Fruit fly (Drosophila melanogaster) whole organism, pupa: ENCODE results near the gene PQBP1.

Experiments used
- CG10348 ChIP-seq: fragments of 200-800 bp; sonication (Bioruptor generic); IDR thresholded peaks from 2 replicates; pipeline ENCODE4 v1.3.6; 2022; ENCODE audit warnings: missing biosample characterization, missing genetic modification characterization
- CG12605 ChIP-seq: fragments of 200-800 bp; sonication (Bioruptor generic); IDR thresholded peaks from 2 replicates; pipeline ENCODE4 v1.3.6; 2022; ENCODE audit warnings: missing biosample characterization, missing genetic modification characterization
- CG13204 ChIP-seq: fragments of 200-800 bp; sonication (Bioruptor generic); optimal IDR thresholded peaks from 2 replicates; lab custom pipeline; 2018; ENCODE audit warnings: missing biosample characterization, mild to moderate bottlenecking, missing genetic modification characterization, moderate library complexity
- CG14655 ChIP-seq: fragments of 200-800 bp; sonication (Bioruptor generic); optimal IDR thresholded peaks from 3 replicates; lab custom pipeline; 2017; ENCODE audit warnings: mild to moderate bottlenecking, missing biosample characterization, missing genetic modification reagents, missing genetic modification characterization
- CG15710 ChIP-seq: fragments of 200-800 bp; sonication (Bioruptor generic); optimal IDR thresholded peaks from 2 replicates; lab custom pipeline; 2018; ENCODE audit warnings: missing biosample characterization, mild to moderate bottlenecking, missing genetic modification characterization, moderate library complexity
- CG17806 ChIP-seq: fragments of 200-800 bp; sonication (Bioruptor generic); optimal IDR thresholded peaks from 2 replicates; lab custom pipeline; 2018; ENCODE audit warnings: missing biosample characterization, mild to moderate bottlenecking, missing genetic modification characterization, moderate library complexity
- CG32121 ChIP-seq: fragments of 200-800 bp; sonication (Bioruptor generic); IDR thresholded peaks from 2 replicates; pipeline ENCODE4 v1.3.6; 2022; ENCODE audit warnings: missing biosample characterization, missing genetic modification characterization
- CG34367 ChIP-seq: fragments of 200-800 bp; sonication (Bioruptor generic); optimal IDR thresholded peaks from 2 replicates; lab custom pipeline; 2018; ENCODE audit warnings: missing biosample characterization, mild to moderate bottlenecking, missing genetic modification characterization
- CG4496 ChIP-seq: fragments of 200-800 bp; sonication (Bioruptor generic); IDR thresholded peaks from 3 replicates; pipeline ENCODE4 v1.3.6; 2022; ENCODE audit warnings: missing biosample characterization, missing genetic modification characterization
- CG8159 ChIP-seq: fragments of 200-800 bp; sonication (Bioruptor generic); optimal IDR thresholded peaks from 3 replicates; lab custom pipeline; 2018; ENCODE audit warnings: missing biosample characterization, mild to moderate bottlenecking, missing genetic modification characterization, moderate library complexity
- CG8301 ChIP-seq: fragments of 200-800 bp; sonication (Bioruptor generic); optimal IDR thresholded peaks from 2 replicates; lab custom pipeline; 2018; ENCODE audit warnings: missing biosample characterization, mild to moderate bottlenecking, missing genetic modification characterization
- CG9948 ChIP-seq: fragments of 200-800 bp; sonication (Bioruptor generic); optimal IDR thresholded peaks from 2 replicates; lab custom pipeline; 2018; ENCODE audit warnings: missing biosample characterization, mild to moderate bottlenecking, missing genetic modification characterization, moderate library complexity
- D1 ChIP-seq: fragments of 200-800 bp; sonication (Bioruptor generic); optimal IDR thresholded peaks from 2 replicates; lab custom pipeline; 2018; ENCODE audit warnings: missing biosample characterization, mild to moderate bottlenecking, missing genetic modification characterization, moderate library complexity
- EcR ChIP-seq: fragments of 200-800 bp; sonication (Bioruptor generic); optimal IDR thresholded peaks from 3 replicates; lab custom pipeline; 2019; ENCODE audit warnings: missing biosample characterization, missing genetic modification characterization, mild to moderate bottlenecking, moderate library complexity, missing genetic modification reagents
- Ets98B ChIP-seq: fragments of 200-800 bp; sonication (Bioruptor generic); IDR thresholded peaks from 2 replicates; pipeline ENCODE4 v1.3.6; 2022; ENCODE audit warnings: missing biosample characterization, missing genetic modification characterization
- Pif1A ChIP-seq: fragments of 200-800 bp; sonication (Bioruptor generic); optimal IDR thresholded peaks from 3 replicates; lab custom pipeline; 2016; ENCODE audit warnings: missing biosample characterization, missing genetic modification characterization
- Pif1B ChIP-seq: fragments of 200-800 bp; sonication (Bioruptor generic); optimal IDR thresholded peaks from 3 replicates; lab custom pipeline; 2016; ENCODE audit warnings: missing biosample characterization, missing genetic modification characterization
- Snoo ChIP-seq: fragments of 200-800 bp; sonication (Bioruptor generic); optimal IDR thresholded peaks from 3 replicates; lab custom pipeline; 2017; ENCODE audit warnings: missing biosample characterization, mild to moderate bottlenecking, missing genetic modification characterization, inconsistent platforms
- fd96Ca ChIP-seq: fragments of 200-800 bp; sonication (Bioruptor generic); IDR thresholded peaks from 3 replicates; pipeline ENCODE4 v1.3.6; 2022; ENCODE audit warnings: missing biosample characterization, missing genetic modification characterization
- gl ChIP-seq: fragments of 200-800 bp; sonication (Bioruptor generic); optimal IDR thresholded peaks from 2 replicates; lab custom pipeline; 2018; ENCODE audit warnings: missing biosample characterization, mild to moderate bottlenecking, missing genetic modification characterization
- rn ChIP-seq: fragments of 200-800 bp; sonication (Bioruptor generic); IDR thresholded peaks from 2 replicates; pipeline ENCODE4 v1.3.6; 2022; ENCODE audit warnings: missing biosample characterization, missing genetic modification characterization

Gene PQBP1

dm6 chr3R:25049383-25049741 lies 16.2 kb upstream of the PQBP1 start, which contains the start of gene CG11791:
Gene CG11791, plus strand, starts transcription at chr3R:25049616.
- TF ChIP-seq CG17806 (tag; lab: Kevin White, UChicago) (no peak), EcR (GFP tag; lab: Kevin White, UChicago) (no peak), Ets98B (no peak), Pif1B (GFP tag; lab: Kevin White, UChicago) (no peak), fd96Ca (GFP tag; lab: Robert Waterston, UW) (no peak), Pif1A (GFP tag; lab: Kevin White, UChicago) (no peak), CG32121 (GFP tag; lab: Robert Waterston, UW) (no peak), D1 (tag; lab: Kevin White, UChicago) (no peak), CG8301 (tag; lab: Kevin White, UChicago) (no peak), CG9948 (tag; lab: Kevin White, UChicago) (no peak), Snoo (tag; lab: Kevin White, UChicago) (no peak), CG34367 (tag; lab: Kevin White, UChicago) (no peak), gl (tag; lab: Kevin White, UChicago) (no peak), CG12605 (GFP tag; lab: Robert Waterston, UW) (no peak), CG4496 (GFP tag; lab: Robert Waterston, UW) (no peak), CG13204 (GFP tag; lab: Kevin White, UChicago) (no peak)
- TF ChIP-seq, all 21 proteins: peak for 0

DNA sequence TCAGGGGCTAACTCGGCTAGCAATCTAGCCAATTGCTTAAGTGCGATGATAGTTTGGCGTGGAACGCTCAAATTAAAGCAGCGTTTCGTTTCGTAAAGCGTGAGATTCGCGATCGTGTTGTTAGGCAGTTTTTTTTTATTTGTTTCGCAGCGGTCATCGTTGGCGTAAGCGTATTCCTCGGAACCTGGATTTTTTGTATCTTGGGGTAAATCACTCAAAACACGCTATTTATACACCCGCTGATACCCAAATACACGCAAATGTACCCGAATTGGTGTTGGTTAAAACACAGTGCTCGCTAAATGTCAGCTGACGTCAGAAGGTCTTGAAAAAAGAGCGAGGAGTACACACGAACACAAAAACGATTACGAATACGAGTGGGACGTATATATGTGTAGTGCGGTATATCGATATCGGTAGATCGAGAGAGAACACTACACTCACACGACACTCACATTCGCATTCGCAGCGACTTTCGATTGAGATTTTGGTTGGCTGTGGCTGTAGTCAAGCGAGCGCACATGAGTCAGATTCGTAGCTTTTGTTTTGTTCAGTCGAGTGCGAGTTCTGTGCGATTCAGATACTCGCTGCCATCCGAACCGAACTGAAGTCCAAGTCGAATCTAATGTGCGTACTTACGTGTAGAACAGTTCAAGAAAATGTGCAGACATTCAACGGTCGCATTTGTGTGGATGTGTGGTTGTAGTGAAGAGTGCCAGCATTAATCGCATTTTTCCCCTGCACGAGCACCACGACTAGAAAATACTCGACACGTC lies 15.7 kb upstream of the PQBP1 start:
- TF ChIP-seq CG13204 (GFP tag; lab: Kevin White, UChicago) (no peak), rn (GFP tag; lab: Robert Waterston, UW) (no peak), fd96Ca (GFP tag; lab: Robert Waterston, UW) (no peak), CG12605 (GFP tag; lab: Robert Waterston, UW) (no peak), CG34367 (tag; lab: Kevin White, UChicago) (no peak), CG14655 (GFP tag; lab: Kevin White, UChicago) (no peak), CG10348 (GFP tag; lab: Robert Waterston, UW) (no peak), Pif1A (GFP tag; lab: Kevin White, UChicago) (no peak), CG4496 (GFP tag; lab: Robert Waterston, UW) (no peak), Pif1B (GFP tag; lab: Kevin White, UChicago) (peak; percentile 59), CG8301 (tag; lab: Kevin White, UChicago) (peak; percentile 5), CG32121 (GFP tag; lab: Robert Waterston, UW) (no peak), CG9948 (tag; lab: Kevin White, UChicago) (no peak), CG8159 (tag; lab: Kevin White, UChicago) (no peak), D1 (tag; lab: Kevin White, UChicago) (no peak), EcR (GFP tag; lab: Kevin White, UChicago) (peak; percentile 72), Snoo (tag; lab: Kevin White, UChicago) (peak; percentile 39), Ets98B (no peak), gl (tag; lab: Kevin White, UChicago) (peak; percentile 44), CG15710 (tag; lab: Kevin White, UChicago) (peak; percentile 11), CG17806 (tag; lab: Kevin White, UChicago) (peak; percentile 13)
- TF ChIP-seq, all 21 proteins: peak for 7

- no peak for TF ChIP-seq Snoo (tag; lab: Kevin White, UChicago)
- TF ChIP-seq CG14655 (GFP tag; lab: Kevin White, UChicago), result no peak
- TF ChIP-seq CG10348 (GFP tag; lab: Robert Waterston, UW), result no peak
- no peak for TF ChIP-seq CG8159 (tag; lab: Kevin White, UChicago)
Measured at dm6 chr3R:25050649-25051048, 14.9 kb upstream of the PQBP1 start.

DNA sequence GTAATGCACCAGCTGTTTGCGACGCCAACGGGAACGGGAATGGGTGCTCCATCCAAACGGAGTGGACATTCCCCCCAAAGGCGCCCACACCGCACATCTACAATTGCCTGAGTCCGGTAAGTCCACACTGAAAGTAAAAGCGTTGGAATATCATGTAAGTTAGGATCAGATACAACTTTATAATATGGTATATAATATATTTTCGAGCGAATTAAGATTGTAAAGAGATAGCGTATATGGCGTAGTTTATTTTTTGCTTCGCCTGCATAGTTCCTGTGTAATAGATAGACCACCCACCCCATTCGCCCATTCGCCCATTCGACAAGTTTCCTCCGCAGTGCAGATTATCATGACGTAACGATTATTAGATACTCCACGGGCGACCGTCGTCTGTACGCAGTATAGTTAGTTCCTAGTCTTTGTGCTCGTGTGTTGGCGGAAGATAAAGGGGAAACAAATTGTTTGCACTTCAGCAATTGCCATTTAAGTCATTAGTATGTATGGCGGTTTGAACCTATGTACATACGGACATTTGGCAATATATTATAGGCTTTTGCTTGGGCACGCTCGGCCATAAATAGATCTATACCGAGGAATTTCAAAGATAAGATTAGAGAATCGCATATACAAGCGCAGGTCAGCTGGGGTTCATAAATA lies 14.0 kb upstream of the PQBP1 start:
- TF ChIP-seq fd96Ca (GFP tag; lab: Robert Waterston, UW) (no peak), CG15710 (tag; lab: Kevin White, UChicago) (no peak), CG17806 (tag; lab: Kevin White, UChicago) (no peak), CG8301 (tag; lab: Kevin White, UChicago) (peak; percentile 56), EcR (GFP tag; lab: Kevin White, UChicago) (no peak), CG4496 (GFP tag; lab: Robert Waterston, UW) (peak; percentile 72; the same call in 2 of the 3 replicates), CG14655 (GFP tag; lab: Kevin White, UChicago) (no peak), D1 (tag; lab: Kevin White, UChicago) (no peak), CG10348 (GFP tag; lab: Robert Waterston, UW) (no peak), CG12605 (GFP tag; lab: Robert Waterston, UW) (no peak), Pif1A (GFP tag; lab: Kevin White, UChicago) (no peak), Pif1B (GFP tag; lab: Kevin White, UChicago) (peak; percentile 27), CG9948 (tag; lab: Kevin White, UChicago) (no peak), gl (tag; lab: Kevin White, UChicago) (no peak), CG32121 (GFP tag; lab: Robert Waterston, UW) (peak; percentile 73), rn (GFP tag; lab: Robert Waterston, UW) (no peak), Snoo (tag; lab: Kevin White, UChicago) (no peak), CG13204 (GFP tag; lab: Kevin White, UChicago) (no peak), Ets98B (peak; percentile 80)
